Worm (Caenorhabditis elegans) whole organism, L2 larva: ENCODE data around the gene pef-1.

Experiments
- C34F6.9 ChIP-seq: fragments of 150-350 bp; optimal IDR thresholded peaks from 2 replicates; lab custom pipeline; 2014; ENCODE audit warnings: missing biosample characterization, missing genetic modification characterization
- F13H6.1 ChIP-seq: sonication (generic microtip); optimal IDR thresholded peaks from 2 replicates; lab custom pipeline; 2016; ENCODE audit warnings: missing genetic modification characterization, missing compliant biosample characterization
- Y55F3AM.14 ChIP-seq: fragments of 200-800 bp; sonication (Bioruptor generic); optimal IDR thresholded peaks from 2 replicates; lab custom pipeline; 2018; ENCODE audit warnings: mild to moderate bottlenecking, missing genetic modification characterization, missing compliant biosample characterization
- alr-1 ChIP-seq: fragments of 150-350 bp; optimal IDR thresholded peaks from 2 replicates; lab custom pipeline; 2014; ENCODE audit warnings: missing biosample characterization, missing genetic modification characterization
- ama-1 ChIP-seq: fragments of 150-350 bp; optimal IDR thresholded peaks from 2 replicates; lab custom pipeline; 2018; ENCODE audit warnings: inconsistent platforms
- blmp-1 ChIP-seq: sonication (generic microtip); optimal IDR thresholded peaks from 2 replicates; lab custom pipeline; 2017; ENCODE audit warnings: missing genetic modification characterization, mild to moderate bottlenecking, missing compliant biosample characterization, antibody characterized with exemption, moderate library complexity; ENCODE audit not compliant: insufficient read depth
- ceh-82 ChIP-seq: fragments of 150-350 bp; optimal IDR thresholded peaks from 2 replicates; lab custom pipeline; 2014; ENCODE audit warnings: missing biosample characterization, missing genetic modification characterization
- crh-2 ChIP-seq: sonication (generic microtip); optimal IDR thresholded peaks from 2 replicates; lab custom pipeline; 2017; ENCODE audit warnings: missing biosample characterization, missing genetic modification characterization
- dmd-4 ChIP-seq: sonication (generic microtip); optimal IDR thresholded peaks from 2 replicates; lab custom pipeline; 2017; ENCODE audit warnings: missing biosample characterization, missing genetic modification characterization
- elt-1 ChIP-seq: fragments of 150-350 bp; optimal IDR thresholded peaks from 2 replicates; lab custom pipeline; 2014; ENCODE audit warnings: missing biosample characterization, missing genetic modification characterization
- fos-1 ChIP-seq: fragments of 150-350 bp; optimal IDR thresholded peaks from 2 replicates; lab custom pipeline; 2014; ENCODE audit warnings: missing biosample characterization, missing genetic modification characterization
- gmeb-1 ChIP-seq: fragments of 150-350 bp; optimal IDR thresholded peaks from 2 replicates; lab custom pipeline; 2014; ENCODE audit warnings: missing biosample characterization, missing genetic modification characterization
- lin-11 ChIP-seq: fragments of 150-350 bp; sonication (generic microtip); optimal IDR thresholded peaks from 2 replicates; lab custom pipeline; 2014; ENCODE audit warnings: missing biosample characterization, missing genetic modification characterization, inconsistent platforms, mixed read lengths
- lin-13 ChIP-seq: fragments of 150-350 bp; optimal IDR thresholded peaks from 2 replicates; lab custom pipeline; 2014; ENCODE audit warnings: missing biosample characterization, missing genetic modification reagents, missing genetic modification characterization
- lin-39 ChIP-seq: fragments of 150-350 bp; optimal IDR thresholded peaks from 2 replicates; lab custom pipeline; 2014; ENCODE audit warnings: missing biosample characterization, missing genetic modification reagents, missing genetic modification characterization
- lsy-2 ChIP-seq, 2 experiments: fragments of 150-350 bp in 1 of 2; sonication (generic microtip) in 1 of 2; optimal IDR thresholded peaks; 2 replicates each; lab custom pipeline; 2014 to 2017; ENCODE audit warnings: missing biosample characterization in 2 of 2, missing genetic modification characterization in 2 of 2
- mab-5 ChIP-seq: fragments of 150-350 bp; optimal IDR thresholded peaks from 2 replicates; lab custom pipeline; 2014; ENCODE audit warnings: missing biosample characterization, missing genetic modification characterization
- mbf-1 ChIP-seq: sonication (generic microtip); optimal IDR thresholded peaks from 2 replicates; lab custom pipeline; 2017; ENCODE audit warnings: missing biosample characterization, missing genetic modification characterization
- mdl-1 ChIP-seq, 2 experiments: fragments of 150-350 bp in 1 of 2; sonication (generic microtip) in 1 of 2; optimal IDR thresholded peaks; 2 replicates each; lab custom pipeline; 2017; ENCODE audit warnings: missing biosample characterization in 2 of 2, missing genetic modification characterization in 2 of 2
- nhr-11 ChIP-seq: fragments of 150-350 bp; optimal IDR thresholded peaks from 2 replicates; lab custom pipeline; 2014; ENCODE audit warnings: missing biosample characterization, missing genetic modification characterization
- nhr-12 ChIP-seq: fragments of 150-350 bp; optimal IDR thresholded peaks from 2 replicates; lab custom pipeline; 2014; ENCODE audit warnings: missing biosample characterization, missing genetic modification characterization
- nhr-129 ChIP-seq: fragments of 150-350 bp; optimal IDR thresholded peaks from 2 replicates; lab custom pipeline; 2014; ENCODE audit warnings: missing biosample characterization, missing genetic modification characterization
- nhr-21 ChIP-seq: fragments of 150-350 bp; optimal IDR thresholded peaks from 2 replicates; lab custom pipeline; 2014; ENCODE audit warnings: missing biosample characterization, missing genetic modification characterization
- nhr-23 ChIP-seq: fragments of 150-350 bp; optimal IDR thresholded peaks from 2 replicates; lab custom pipeline; 2014; ENCODE audit warnings: missing biosample characterization, missing genetic modification reagents, missing genetic modification characterization
- nhr-237 ChIP-seq: fragments of 150-350 bp; optimal IDR thresholded peaks from 2 replicates; lab custom pipeline; 2014; ENCODE audit warnings: missing biosample characterization, missing genetic modification characterization
- nhr-25 ChIP-seq: fragments of 150-350 bp; sonication (generic microtip); optimal IDR thresholded peaks from 3 replicates; lab custom pipeline; 2014; ENCODE audit warnings: missing biosample characterization, missing genetic modification characterization
- nhr-6 ChIP-seq: fragments of 150-350 bp; optimal IDR thresholded peaks from 2 replicates; lab custom pipeline; 2014; ENCODE audit warnings: missing biosample characterization, missing genetic modification characterization
- nhr-77 ChIP-seq: fragments of 150-350 bp; optimal IDR thresholded peaks from 2 replicates; lab custom pipeline; 2014; ENCODE audit warnings: missing biosample characterization, missing genetic modification characterization
- sem-4 ChIP-seq: fragments of 150-350 bp; optimal IDR thresholded peaks from 2 replicates; lab custom pipeline; 2014; ENCODE audit warnings: missing biosample characterization, missing genetic modification reagents, missing genetic modification characterization
- skn-1 ChIP-seq: sonication (generic microtip); optimal IDR thresholded peaks from 2 replicates; lab custom pipeline; 2017; ENCODE audit warnings: missing biosample characterization, missing genetic modification characterization
- sma-3 ChIP-seq: sonication (generic microtip); optimal IDR thresholded peaks from 2 replicates; lab custom pipeline; 2016; ENCODE audit warnings: missing genetic modification reagents, missing genetic modification characterization, missing compliant biosample characterization
- sma-9 ChIP-seq, 2 experiments: fragments of 150-350 bp in 1 of 2; sonication (generic microtip) in 1 of 2; optimal IDR thresholded peaks; 2 replicates each; lab custom pipeline; 2014 to 2016; ENCODE audit warnings: missing genetic modification characterization in 2 of 2, mild to moderate bottlenecking in 1 of 2, missing biosample characterization in 1 of 2, missing compliant biosample characterization in 1 of 2, missing genetic modification reagents in 1 of 2, moderate library complexity in 1 of 2
- unc-55 ChIP-seq: fragments of 150-350 bp; sonication (generic microtip); optimal IDR thresholded peaks from 3 replicates; lab custom pipeline; 2014; ENCODE audit warnings: missing biosample characterization, missing genetic modification reagents, missing genetic modification characterization
- unc-62 ChIP-seq: fragments of 150-350 bp; optimal IDR thresholded peaks from 2 replicates; lab custom pipeline; 2014; ENCODE audit warnings: missing biosample characterization, missing genetic modification reagents, missing genetic modification characterization
- zag-1 ChIP-seq: fragments of 150-350 bp; optimal IDR thresholded peaks from 2 replicates; lab custom pipeline; 2014; ENCODE audit warnings: missing biosample characterization, missing genetic modification characterization
- ztf-4 ChIP-seq: fragments of 150-350 bp; optimal IDR thresholded peaks from 2 replicates; lab custom pipeline; 2014; ENCODE audit warnings: missing biosample characterization, missing genetic modification characterization

The pef-1 gene

DNA sequence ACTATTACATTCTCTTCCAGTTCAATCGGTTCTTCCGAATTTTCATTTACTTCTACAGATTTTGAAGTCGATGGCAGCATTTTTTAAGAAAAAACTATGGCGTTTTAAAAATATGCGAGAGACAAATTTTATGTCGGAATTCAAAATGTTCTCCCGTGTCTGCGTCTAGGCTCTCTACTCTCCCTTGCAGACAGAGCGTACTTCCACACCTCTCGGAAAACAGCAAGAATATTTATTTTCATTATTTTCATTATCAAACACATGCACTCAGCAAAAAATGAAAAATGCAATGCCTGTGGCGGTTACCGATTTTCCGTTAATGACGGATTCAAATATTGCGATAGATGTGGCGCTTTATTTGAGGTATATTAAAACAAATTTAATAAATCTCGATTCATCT, 30.6 kb downstream of the pef-1 start, which contains the start of the genes ztf-18 and F23H11.2:
Gene ztf-18, minus strand, starts transcription at position 188 of the 400 bp plus-strand sequence.
Gene F23H11.2, plus strand, starts transcription at position 223 of the 400 bp plus-strand sequence.
- TF ChIP-seq sem-4: peak; percentile 50
- no peak for TF ChIP-seq ama-1 (lab: Kevin White, UChicago)
- TF ChIP-seq nhr-11 (tag; lab: Kevin White, UChicago): no peak
- no peak for TF ChIP-seq dmd-4 (tag; lab: Kevin White, UChicago)
- TF ChIP-seq nhr-77 (tag; lab: Kevin White, UChicago): no peak
- no peak for TF ChIP-seq unc-62 (GFP tag; lab: Kevin White, UChicago)
- TF ChIP-seq gmeb-1 (tag; lab: Kevin White, UChicago): no peak
- no peak for TF ChIP-seq C34F6.9

DNA sequence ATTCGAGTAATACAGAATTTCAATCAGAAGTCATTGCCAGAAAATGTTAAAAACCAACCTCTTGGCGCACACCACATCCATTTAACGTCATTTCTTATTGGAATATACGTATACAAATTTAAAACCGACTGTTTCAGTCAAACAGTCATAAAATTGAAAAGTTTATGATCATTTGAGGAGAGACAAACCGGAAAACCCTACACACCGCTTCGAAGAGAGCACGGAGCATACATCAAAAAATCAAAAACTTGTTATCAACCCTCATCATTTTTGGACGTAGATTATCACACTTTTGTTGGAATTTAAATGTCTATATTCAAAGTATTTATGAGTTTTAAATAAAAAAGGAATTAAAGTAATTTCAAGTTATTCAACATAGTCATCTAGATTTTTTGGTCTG, 35.1 kb downstream of the pef-1 start, which contains the start of gene T24C4.10:
Gene T24C4.10, minus strand, starts transcription at position 230 of the 400 bp plus-strand sequence.
- no peak for TF ChIP-seq nhr-12 (tag; lab: Kevin White, UChicago)
- TF ChIP-seq fos-1 (tag; lab: Kevin White, UChicago): peak; percentile 71

DNA sequence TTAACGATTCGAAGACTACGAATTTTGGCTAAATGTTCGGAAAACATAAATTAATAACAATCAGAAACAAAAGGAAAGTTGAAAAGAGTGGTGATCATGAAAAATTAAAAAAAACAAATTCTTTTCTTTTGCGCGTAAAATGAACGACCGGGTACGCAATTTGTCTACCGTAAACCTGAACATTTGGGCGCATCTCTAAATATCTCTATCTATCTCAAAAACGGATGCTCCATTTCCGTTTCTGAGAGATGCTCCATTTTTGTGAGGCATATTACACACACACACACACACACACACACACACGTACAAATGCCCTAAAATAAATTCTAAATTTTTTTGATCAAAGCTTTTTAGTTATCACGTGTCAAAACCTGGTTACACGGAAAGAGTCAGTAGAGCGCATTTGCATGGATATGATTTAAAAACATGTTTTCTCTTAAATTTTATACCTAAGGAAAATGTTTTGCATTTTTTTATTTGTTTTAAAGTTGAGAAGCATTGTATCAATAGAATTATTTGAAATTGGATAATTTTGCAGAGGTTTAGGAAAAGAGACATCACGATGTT, 37.0 kb downstream of the pef-1 start:
- TF ChIP-seq C34F6.9: peak; percentile 64
- TF ChIP-seq lsy-2 (tag; optimal IDR thresholded peaks at IDR 0.05; lab: Kevin White, UChicago): peak in 1 of 2 experiments; percentile 69
- TF ChIP-seq unc-55 (GFP tag; lab: Kevin White, UChicago): peak; percentile 11
- TF ChIP-seq gmeb-1 (tag; lab: Kevin White, UChicago): no peak

DNA sequence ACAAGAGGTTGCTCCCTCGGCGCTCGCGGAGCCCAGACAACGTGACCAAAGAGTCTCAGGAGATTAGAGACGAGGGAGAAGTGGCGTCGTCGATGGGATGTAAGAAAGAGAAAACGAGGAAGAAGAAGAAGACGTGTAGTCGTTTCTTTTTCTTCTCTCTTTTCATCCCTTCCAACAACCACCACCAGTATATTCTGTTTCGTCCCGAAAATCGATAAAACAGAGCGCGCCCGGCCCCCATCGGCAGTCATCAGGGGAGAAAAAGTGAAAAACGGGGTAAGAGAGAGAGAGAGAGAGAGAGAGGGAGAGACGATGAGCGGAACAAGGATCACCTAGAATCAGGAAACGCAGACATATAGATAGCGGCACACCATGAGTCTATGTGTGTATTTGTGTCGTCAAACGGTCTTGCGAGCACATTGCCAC, 38.2 kb downstream of the pef-1 start:
- peak; percentile 71 for TF ChIP-seq Y55F3AM.14
- TF ChIP-seq zag-1: peak; percentile 28
- TF ChIP-seq nhr-129: peak; percentile 73
- TF ChIP-seq lsy-2 (tag; optimal IDR thresholded peaks at IDR 0.05; lab: Kevin White, UChicago): peak; percentile 64 to 78
- peak; percentile 26 for TF ChIP-seq nhr-21 (tag; lab: Kevin White, UChicago)
- TF ChIP-seq ztf-4: peak; percentile 23
- TF ChIP-seq dmd-4 (tag; lab: Kevin White, UChicago): no peak
- TF ChIP-seq fos-1 (tag; lab: Kevin White, UChicago): peak; percentile 43
- TF ChIP-seq skn-1 (tag; lab: Kevin White, UChicago): no peak
- TF ChIP-seq elt-1 (tag; lab: Kevin White, UChicago): no peak
- TF ChIP-seq mdl-1 (tag; optimal IDR thresholded peaks at IDR 0.05; lab: Kevin White, UChicago): peak; percentile 12 to 72
- TF ChIP-seq F13H6.1 (tag; lab: Kevin White, UChicago): peak; percentile 72
- TF ChIP-seq unc-55 (GFP tag; lab: Kevin White, UChicago): peak; percentile 93
- TF ChIP-seq lin-11 (tag; lab: Kevin White, UChicago): peak; percentile 73
- peak; percentile 68 for TF ChIP-seq sma-9 (GFP tag; optimal IDR thresholded peaks at IDR 0.05; lab: Kevin White, UChicago)
- no peak for TF ChIP-seq sma-9 (tag; optimal IDR thresholded peaks at IDR 0.05; lab: Kevin White, UChicago)
- TF ChIP-seq sem-4: peak; percentile 68
- TF ChIP-seq mab-5 (tag; lab: Kevin White, UChicago): peak; percentile 72
- peak; percentile 79 for TF ChIP-seq C34F6.9
- TF ChIP-seq nhr-6 (tag; lab: Kevin White, UChicago): peak; percentile 53
- peak; percentile 55 for TF ChIP-seq lin-13 (GFP tag; lab: Kevin White, UChicago)
- peak; percentile 90 for TF ChIP-seq crh-2 (tag; lab: Kevin White, UChicago)
- TF ChIP-seq alr-1: no peak
- peak; percentile 40 for TF ChIP-seq sma-3 (GFP tag; lab: Kevin White, UChicago)
- peak; percentile 80 for TF ChIP-seq blmp-1 (tag; lab: Kevin White, UChicago)
- no peak for TF ChIP-seq nhr-237 (tag; lab: Kevin White, UChicago)
- no peak for TF ChIP-seq ama-1 (lab: Kevin White, UChicago)
- peak; percentile 53 for TF ChIP-seq gmeb-1 (tag; lab: Kevin White, UChicago)

DNA sequence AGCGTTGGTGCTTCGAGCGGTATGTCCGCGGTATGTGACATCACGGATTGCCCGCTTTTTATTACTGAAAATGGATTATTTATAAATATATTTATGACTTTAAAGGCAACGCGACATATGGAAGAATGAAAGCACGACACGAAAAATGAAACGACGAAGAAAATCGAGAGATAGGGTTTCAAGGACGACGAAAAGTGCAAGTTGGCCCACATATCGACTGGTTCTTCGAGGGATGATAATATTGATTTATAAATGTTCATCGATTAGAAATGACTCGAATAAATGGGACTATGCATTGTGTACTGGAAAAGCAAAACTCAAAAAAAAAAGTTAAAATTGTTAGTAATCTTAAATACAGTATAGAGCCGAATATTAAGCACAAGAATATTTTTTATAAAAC, 39.4 kb downstream of the pef-1 start, which contains the start of gene zer-1:
Gene zer-1, minus strand, starts transcription at position 68 of the 400 bp plus-strand sequence.
- TF ChIP-seq mbf-1 (tag; lab: Kevin White, UChicago) (no peak), lin-39 (no peak), crh-2 (tag; lab: Kevin White, UChicago) (peak; percentile 8), ceh-82 (tag; lab: Kevin White, UChicago) (no peak), lsy-2 (tag; optimal IDR thresholded peaks at IDR 0.05; lab: Kevin White, UChicago) (no peak), unc-62 (GFP tag; lab: Kevin White, UChicago) (no peak), C34F6.9 (no peak), blmp-1 (tag; lab: Kevin White, UChicago) (peak; percentile 67), nhr-77 (tag; lab: Kevin White, UChicago) (no peak), mab-5 (tag; lab: Kevin White, UChicago) (no peak), nhr-23 (no peak), elt-1 (tag; lab: Kevin White, UChicago) (no peak), nhr-25 (no peak), unc-55 (GFP tag; lab: Kevin White, UChicago) (no peak)
